Fruit fly (Drosophila melanogaster) whole organism, embryonic: ENCODE results near the gene CG10348.

ENCODE experiments used
- Atf3 ChIP-seq: fragments of 200-800 bp; sonication (Bioruptor generic); optimal IDR thresholded peaks from 3 replicates; lab custom pipeline; 2016; ENCODE audit warnings: missing biosample characterization, missing genetic modification characterization
- Bgb ChIP-seq: fragments of 200-800 bp; sonication (Bioruptor generic); IDR thresholded peaks from 2 replicates; pipeline ENCODE4 v1.3.6; 2022; ENCODE audit warnings: missing biosample characterization, missing genetic modification characterization; ENCODE audit not compliant: partially characterized antibody
- CG1024 ChIP-seq: fragments of 200-800 bp; sonication (Bioruptor generic); IDR thresholded peaks from 2 replicates; pipeline ENCODE4 v1.3.6; 2022; ENCODE audit warnings: missing biosample characterization, missing genetic modification characterization
- CG11723 ChIP-seq: fragments of 200-800 bp; sonication (Bioruptor generic); optimal IDR thresholded peaks from 2 replicates; lab custom pipeline; 2017; ENCODE audit warnings: missing biosample characterization, mild to moderate bottlenecking, missing genetic modification characterization
- CG12155 ChIP-seq: fragments of 200-800 bp; sonication (Bioruptor generic); optimal IDR thresholded peaks from 3 replicates; lab custom pipeline; 2016; ENCODE audit warnings: missing biosample characterization, missing genetic modification characterization
- CG13624 ChIP-seq: fragments of 200-800 bp; sonication (Bioruptor generic); optimal IDR thresholded peaks from 2 replicates; lab custom pipeline; 2016; ENCODE audit warnings: missing biosample characterization, missing genetic modification characterization
- CG14667 ChIP-seq: fragments of 200-800 bp; sonication (Bioruptor generic); IDR thresholded peaks from 2 replicates; pipeline ENCODE4 v1.3.6; 2022; ENCODE audit warnings: missing biosample characterization, missing genetic modification characterization
- CG17612 ChIP-seq: fragments of 200-800 bp; sonication (Bioruptor generic); IDR thresholded peaks from 2 replicates; pipeline ENCODE4 v1.3.6; 2022; ENCODE audit warnings: missing biosample characterization, missing genetic modification characterization
- CG2678 ChIP-seq: fragments of 200-800 bp; sonication (Bioruptor generic); optimal IDR thresholded peaks from 3 replicates; lab custom pipeline; 2019; ENCODE audit warnings: missing biosample characterization, mild to moderate bottlenecking, missing genetic modification characterization, moderate library complexity
- CG33557 ChIP-seq: fragments of 200-800 bp; sonication (Bioruptor generic); optimal IDR thresholded peaks from 2 replicates; lab custom pipeline; 2019; ENCODE audit warnings: missing biosample characterization, mild to moderate bottlenecking, missing genetic modification characterization, moderate library complexity
- CG3407 ChIP-seq: fragments of 200-800 bp; sonication (Bioruptor generic); optimal IDR thresholded peaks from 2 replicates; lab custom pipeline; 2018; ENCODE audit warnings: missing biosample characterization, mild to moderate bottlenecking, missing genetic modification characterization
- CG4730 ChIP-seq: fragments of 200-800 bp; sonication (Bioruptor generic); IDR thresholded peaks from 2 replicates; pipeline ENCODE4 v1.3.6; 2022; ENCODE audit warnings: missing biosample characterization, missing genetic modification characterization
- CG4820 ChIP-seq: fragments of 200-800 bp; sonication (Bioruptor generic); optimal IDR thresholded peaks from 3 replicates; lab custom pipeline; 2016; ENCODE audit warnings: missing biosample characterization, missing genetic modification characterization
- CG6683 ChIP-seq: fragments of 200-800 bp; sonication (Bioruptor generic); optimal IDR thresholded peaks from 2 replicates; lab custom pipeline; 2017; ENCODE audit warnings: missing biosample characterization, mild to moderate bottlenecking, missing genetic modification characterization, missing genetic modification reagents
- CG7928 ChIP-seq: fragments of 200-800 bp; sonication (Bioruptor generic); optimal IDR thresholded peaks from 2 replicates; lab custom pipeline; 2017; ENCODE audit warnings: missing biosample characterization, mild to moderate bottlenecking, missing genetic modification characterization
- CG8281 ChIP-seq: fragments of 200-800 bp; sonication (Bioruptor generic); optimal IDR thresholded peaks from 2 replicates; lab custom pipeline; 2018; ENCODE audit warnings: missing biosample characterization, mild to moderate bottlenecking, missing genetic modification characterization, moderate library complexity
- CG8924 ChIP-seq: fragments of 200-800 bp; optimal IDR thresholded peaks from 3 replicates; lab custom pipeline; 2019; ENCODE audit warnings: missing biosample characterization, mild to moderate bottlenecking, missing genetic modification characterization, moderate library complexity
- D19B ChIP-seq: fragments of 200-800 bp; sonication (Bioruptor generic); optimal IDR thresholded peaks from 2 replicates; lab custom pipeline; 2017; ENCODE audit warnings: missing biosample characterization, mild to moderate bottlenecking, missing genetic modification characterization
- E2f2 ChIP-seq: fragments of 200-800 bp; sonication (Bioruptor generic); IDR thresholded peaks from 2 replicates; pipeline ENCODE4 v1.3.6; 2022; ENCODE audit warnings: missing biosample characterization, missing genetic modification characterization
- ERR ChIP-seq: fragments of 200-800 bp; sonication (Bioruptor generic); optimal IDR thresholded peaks from 2 replicates; lab custom pipeline; 2016; ENCODE audit warnings: missing biosample characterization, missing genetic modification characterization
- Fer1 ChIP-seq: fragments of 200-800 bp; sonication (Bioruptor generic); optimal IDR thresholded peaks from 2 replicates; lab custom pipeline; 2017; ENCODE audit warnings: missing biosample characterization, mild to moderate bottlenecking, missing genetic modification characterization
- MBD-R2 ChIP-seq: fragments of 200-800 bp; sonication (Bioruptor generic); IDR thresholded peaks from 2 replicates; pipeline ENCODE4 v1.3.6; 2022; ENCODE audit warnings: missing biosample characterization, missing genetic modification characterization
- Med ChIP-seq: fragments of 200-800 bp; sonication (Bioruptor generic); peaks from one replicate; lab custom pipeline; 2016; ENCODE audit warnings: missing biosample characterization, missing genetic modification characterization, mild to moderate bottlenecking, inconsistent platforms, moderate library complexity
- Myb ChIP-seq: fragments of 200-800 bp; sonication (Bioruptor generic); optimal IDR thresholded peaks from 2 replicates; lab custom pipeline; 2016; ENCODE audit warnings: missing biosample characterization, missing genetic modification characterization
- NK7.1 ChIP-seq: fragments of 200-800 bp; sonication (Bioruptor generic); optimal IDR thresholded peaks from 3 replicates; lab custom pipeline; 2016; ENCODE audit warnings: missing biosample characterization, missing genetic modification characterization
- Oli ChIP-seq: fragments of 200-800 bp; sonication (Bioruptor generic); optimal IDR thresholded peaks from 2 replicates; lab custom pipeline; 2018; ENCODE audit warnings: missing biosample characterization, mild to moderate bottlenecking, missing genetic modification characterization, moderate library complexity
- Ptx1 ChIP-seq: fragments of 200-800 bp; sonication (Bioruptor generic); IDR thresholded peaks from 2 replicates; pipeline ENCODE4 v1.3.6; 2022; ENCODE audit warnings: missing biosample characterization, missing genetic modification characterization
- Spps ChIP-seq: fragments of 200-800 bp; sonication (Bioruptor generic); optimal IDR thresholded peaks from 2 replicates; lab custom pipeline; 2018; ENCODE audit warnings: missing biosample characterization, mild to moderate bottlenecking, missing genetic modification characterization
- Sry-β ChIP-seq: fragments of 200-800 bp; sonication (Bioruptor generic); optimal IDR thresholded peaks from 2 replicates; lab custom pipeline; 2018; ENCODE audit warnings: missing biosample characterization, mild to moderate bottlenecking, missing genetic modification characterization, moderate library complexity
- Stat92E ChIP-seq, 3 experiments: fragments of >200 bp in 2 of 3; fragments of 200-800 bp in 1 of 3; sonication (Bioruptor generic) in 1 of 3; optimal IDR thresholded peaks; 2 replicates each; lab custom pipeline; 2017 to 2019; ENCODE audit warnings: missing biosample characterization in 3 of 3, missing genetic modification characterization in 3 of 3, mild to moderate bottlenecking in 1 of 3, moderate library complexity in 1 of 3
- Vsx1 ChIP-seq: fragments of 200-800 bp; sonication (Bioruptor generic); optimal IDR thresholded peaks from 2 replicates; lab custom pipeline; 2017; ENCODE audit warnings: missing biosample characterization, mild to moderate bottlenecking, missing genetic modification characterization, missing genetic modification reagents
- al ChIP-seq: fragments of 200-800 bp; sonication (Bioruptor generic); IDR thresholded peaks from 2 replicates; pipeline ENCODE4 v1.3.6; 2022; ENCODE audit warnings: missing biosample characterization, missing genetic modification characterization
- aop ChIP-seq: fragments of 200-800 bp; sonication (Bioruptor generic); IDR thresholded peaks from 2 replicates; pipeline ENCODE4 v1.3.6; 2022; ENCODE audit warnings: missing biosample characterization, missing genetic modification characterization
- ato ChIP-seq: fragments of 200-800 bp; sonication (Bioruptor generic); IDR thresholded peaks from 2 replicates; pipeline ENCODE4 v1.3.6; 2022; ENCODE audit warnings: missing biosample characterization, missing genetic modification characterization; ENCODE audit not compliant: partially characterized antibody
- dmrt99B ChIP-seq: fragments of 200-800 bp; sonication (Bioruptor generic); optimal IDR thresholded peaks from 2 replicates; lab custom pipeline; 2018; ENCODE audit warnings: missing biosample characterization, mild to moderate bottlenecking, missing genetic modification characterization, moderate library complexity
- en ChIP-seq: fragments of 200-800 bp; sonication (Bioruptor generic); optimal IDR thresholded peaks from 2 replicates; lab custom pipeline; 2016; ENCODE audit warnings: missing biosample characterization, missing genetic modification characterization
- exex ChIP-seq: fragments of 200-800 bp; sonication (Bioruptor generic); optimal IDR thresholded peaks from 4 replicates; lab custom pipeline; 2018; ENCODE audit warnings: missing biosample characterization, mild to moderate bottlenecking, missing genetic modification characterization, moderate library complexity
- fru ChIP-seq: fragments of >200 bp; optimal IDR thresholded peaks from 2 replicates; lab custom pipeline; 2017
- fu2 ChIP-seq: fragments of 200-800 bp; sonication (Bioruptor generic); optimal IDR thresholded peaks from 2 replicates; lab custom pipeline; 2016; ENCODE audit warnings: missing biosample characterization, missing genetic modification characterization
- h ChIP-seq: fragments of >200 bp; optimal IDR thresholded peaks from 2 replicates; lab custom pipeline; 2017
- hbn ChIP-seq: fragments of 200-800 bp; sonication (Bioruptor generic); IDR thresholded peaks from 2 replicates; pipeline ENCODE4 v1.3.6; 2022; ENCODE audit warnings: missing biosample characterization, missing genetic modification characterization; ENCODE audit not compliant: partially characterized antibody
- klu ChIP-seq: fragments of 200-800 bp; sonication (Bioruptor generic); IDR thresholded peaks from 2 replicates; pipeline ENCODE4 v1.3.6; 2022; ENCODE audit warnings: missing biosample characterization, missing genetic modification characterization
- pita ChIP-seq: fragments of 200-800 bp; sonication (Bioruptor generic); optimal IDR thresholded peaks from 2 replicates; lab custom pipeline; 2017; ENCODE audit warnings: missing biosample characterization, mild to moderate bottlenecking, missing genetic modification characterization
- salm ChIP-seq: fragments of 200-800 bp; sonication (Bioruptor generic); optimal IDR thresholded peaks from 2 replicates; lab custom pipeline; 2018; ENCODE audit warnings: missing biosample characterization, mild to moderate bottlenecking, missing genetic modification characterization
- slou ChIP-seq: fragments of 200-800 bp; sonication (Bioruptor generic); optimal IDR thresholded peaks from 3 replicates; lab custom pipeline; 2016; ENCODE audit warnings: missing biosample characterization, missing genetic modification characterization
- sob ChIP-seq: fragments of 200-800 bp; sonication (Bioruptor generic); IDR thresholded peaks from 2 replicates; pipeline ENCODE4 v1.3.6; 2022; ENCODE audit warnings: missing biosample characterization, missing genetic modification characterization
- stwl ChIP-seq: fragments of 200-800 bp; sonication (Bioruptor generic); optimal IDR thresholded peaks from 3 replicates; lab custom pipeline; 2018; ENCODE audit warnings: missing biosample characterization, mild to moderate bottlenecking, missing genetic modification characterization, moderate library complexity
- vvl ChIP-seq: fragments of 200-800 bp; sonication (Bioruptor generic); IDR thresholded peaks from 2 replicates; pipeline ENCODE4 v1.3.6; 2022; ENCODE audit warnings: missing biosample characterization, missing genetic modification characterization
- wor ChIP-seq: fragments of 200-800 bp; sonication (Bioruptor generic); IDR thresholded peaks from 2 replicates; pipeline ENCODE4 v1.3.6; 2022; ENCODE audit warnings: missing biosample characterization, missing genetic modification characterization
- z ChIP-seq: fragments of 200-800 bp; sonication (Bioruptor generic); IDR thresholded peaks from 3 replicates; pipeline ENCODE4 v1.3.6; 2022; ENCODE audit warnings: missing biosample characterization, missing genetic modification characterization

Gene CG10348

dm6 chr2L:18702721-18703488, 29.4 kb downstream of the CG10348 start, which contains the start of the genes CG10376 and CG10343 (continued):
- TF ChIP-seq Bgb (GFP tag; lab: Robert Waterston, UW) (peak; percentile 55; the same call in 1 of the 2 replicates), MBD-R2 (peak; percentile 79), CG12155 (peak; percentile 83), CG14667 (GFP tag; lab: Robert Waterston, UW) (peak; percentile 81), pita (GFP tag; lab: Kevin White, UChicago) (no peak), Vsx1 (GFP tag; lab: Kevin White, UChicago) (peak; percentile 72), CG7928 (GFP tag; lab: Kevin White, UChicago) (peak; percentile 50), NK7.1 (GFP tag; lab: Kevin White, UChicago) (no peak), Ptx1 (GFP tag; lab: Robert Waterston, UW) (peak; percentile 93), exex (tag; lab: Kevin White, UChicago) (peak; percentile 68), CG2678 (tag; lab: Kevin White, UChicago) (peak; percentile 94), Med (GFP tag; lab: Kevin White, UChicago) (peak; percentile 89), CG4820 (GFP tag; lab: Kevin White, UChicago) (peak; percentile 81), D19B (peak; percentile 82), h (lab: Kevin White, UChicago) (no peak), fu2 (GFP tag; lab: Kevin White, UChicago) (peak; percentile 30), wor (GFP tag; lab: Robert Waterston, UW) (peak; percentile 83), en (GFP tag; lab: Kevin White, UChicago) (no peak), aop (no peak), Fer1 (GFP tag; lab: Kevin White, UChicago) (peak; percentile 81), Spps (peak; percentile 72), vvl (peak; percentile 76), Stat92E (GFP tag; optimal IDR thresholded peaks at IDR 0.05; lab: Kevin White, UChicago) (peak in 1 of 3 experiments; percentile 54), CG11723 (GFP tag; lab: Kevin White, UChicago) (peak; percentile 83), stwl (tag; lab: Kevin White, UChicago) (peak; percentile 68), CG13624 (GFP tag; lab: Kevin White, UChicago) (peak; percentile 38), ERR (no peak), klu (GFP tag; lab: Robert Waterston, UW) (peak; percentile 85; the same call in 1 of the 2 replicates), Atf3 (GFP tag; lab: Kevin White, UChicago) (peak; percentile 51), al (peak; percentile 85), CG33557 (peak; percentile 90), Oli (tag; lab: Kevin White, UChicago) (peak; percentile 89), hbn (no peak), CG4730 (peak; percentile 81), Sry-β (GFP tag; lab: Kevin White, UChicago) (peak; percentile 74), dmrt99B (tag; lab: Kevin White, UChicago) (peak; percentile 92), E2f2 (GFP tag; lab: Robert Waterston, UW) (peak; percentile 45; the same call in 1 of the 2 replicates), ato (GFP tag; lab: Robert Waterston, UW) (peak; percentile 58), Myb (peak; percentile 17), z (no peak), salm (tag; lab: Kevin White, UChicago) (peak; percentile 70), CG3407 (GFP tag; lab: Kevin White, UChicago) (peak; percentile 67), CG8281 (peak; percentile 70), fru (lab: Kevin White, UChicago) (no peak), sob (GFP tag; lab: Robert Waterston, UW) (peak; percentile 89), slou (GFP tag; lab: Kevin White, UChicago) (peak; percentile 81), CG17612 (GFP tag; lab: Robert Waterston, UW) (0 out of 2 replicates have a peak, but pooled peaks have one; percentile 38), CG6683 (GFP tag; lab: Kevin White, UChicago) (peak; percentile 68), CG8924 (tag; lab: Kevin White, UChicago) (peak; percentile 95), CG1024 (GFP tag; lab: Robert Waterston, UW) (peak; percentile 83)
